Worm (Caenorhabditis elegans) whole organism, late embryonic: ENCODE measurements around the gene sup-12.

Source experiments
- ama-1 ChIP-seq: fragments of 150-350 bp; optimal IDR thresholded peaks from 2 replicates; lab custom pipeline; 2014
- elt-2 ChIP-seq: sonication (generic microtip); optimal IDR thresholded peaks from 2 replicates; lab custom pipeline; 2016; ENCODE audit warnings: missing genetic modification reagents, missing genetic modification characterization, missing compliant biosample characterization
- ets-4 ChIP-seq: sonication (generic microtip); optimal IDR thresholded peaks from 2 replicates; lab custom pipeline; 2016; ENCODE audit warnings: missing genetic modification characterization, missing compliant biosample characterization

- TF ChIP-seq elt-2 (tag; lab: Kevin White, UChicago) (no peak), ets-4 (tag; lab: Kevin White, UChicago) (no peak), ama-1 (lab: Kevin White, UChicago) (no peak)
Measured at ce11 chrX:3949026-3949425, 44.6 kb downstream of the sup-12 start.
